Worm (Caenorhabditis elegans) whole organism, early embryonic: ENCODE measurements around the gene tat-4.

Experiments used
- aly-1 ChIP-seq: sonication (generic microtip); optimal IDR thresholded peaks from 2 replicates; lab custom pipeline; 2016; ENCODE audit warnings: missing genetic modification characterization, missing compliant biosample characterization
- ama-1 ChIP-seq: fragments of 150-350 bp; optimal IDR thresholded peaks from 2 replicates; lab custom pipeline; 2014
- ceh-13 ChIP-seq: fragments of 200-800 bp; sonication (Bioruptor generic); optimal IDR thresholded peaks from 2 replicates; lab custom pipeline; 2018; ENCODE audit warnings: mild to moderate bottlenecking, missing genetic modification characterization, missing compliant biosample characterization
- ceh-36 ChIP-seq: sonication (generic microtip); optimal IDR thresholded peaks from 2 replicates; lab custom pipeline; 2016; ENCODE audit warnings: missing genetic modification characterization, inconsistent platforms, missing compliant biosample characterization
- ets-7 ChIP-seq: sonication (generic microtip); optimal IDR thresholded peaks from 2 replicates; lab custom pipeline; 2016; ENCODE audit warnings: missing genotype, missing genetic modification characterization, missing compliant biosample characterization
- hmg-4 ChIP-seq: fragments of 200-800 bp; sonication (Bioruptor generic); optimal IDR thresholded peaks from 2 replicates; lab custom pipeline; 2018; ENCODE audit warnings: mild to moderate bottlenecking, missing genetic modification characterization, missing compliant biosample characterization
- tbx-11 ChIP-seq: fragments of 200-800 bp; sonication (Bioruptor generic); IDR thresholded peaks from 2 replicates; pipeline ENCODE4 v1.3.6; 2022; ENCODE audit warnings: missing genetic modification characterization, missing compliant biosample characterization
- tbx-37 ChIP-seq: fragments of 200-800 bp; sonication (Bioruptor generic); conservative IDR thresholded peaks from 2 replicates; pipeline ENCODE4 v1.3.6; 2022; ENCODE audit warnings: missing genetic modification reagents, missing genetic modification characterization, missing compliant biosample characterization

- TF ChIP-seq ets-7 (no peak), ama-1 (lab: Kevin White, UChicago) (no peak), ceh-36 (tag; lab: Kevin White, UChicago) (peak; percentile 47), hmg-4 (GFP tag; lab: Kevin White, UChicago) (no peak), tbx-11 (0 out of 2 replicates have a peak, but pooled peaks have one; percentile 23), aly-1 (tag; lab: Kevin White, UChicago) (no peak), ceh-13 (GFP tag; lab: Kevin White, UChicago) (no peak), tbx-37 (peak; percentile 51; the same call in 1 of the 2 replicates)
These were observed 25.8 kb upstream of the tat-4 start, which contains the start of gene F13H8.2 for ce11 chrII:6269805-6270414.
